Worm (Caenorhabditis elegans): ENCODE measurements around the gene F55C10.5.
"Not testable (repeated sequence)": the region's sequence is repeated elsewhere in the genome, so short reads cannot be mapped to it uniquely, and the experiment has no call there.

Gene F55C10.5

ce11 chrV:11395024-11395423 lies 12.1 kb downstream of the F55C10.5 start, which contains the start of gene K03B8.4:
Gene K03B8.4, minus strand, starts transcription at chrV:11395124.
- not testable (repeated sequence) for TF ChIP-seq egrh-3 (GFP tag; IDR thresholded peaks at IDR 0.05); ccch-3 (GFP tag; optimal IDR thresholded peaks at IDR 0.05); F22D6.2 (tag; optimal IDR thresholded peaks at IDR 0.05)

DNA sequence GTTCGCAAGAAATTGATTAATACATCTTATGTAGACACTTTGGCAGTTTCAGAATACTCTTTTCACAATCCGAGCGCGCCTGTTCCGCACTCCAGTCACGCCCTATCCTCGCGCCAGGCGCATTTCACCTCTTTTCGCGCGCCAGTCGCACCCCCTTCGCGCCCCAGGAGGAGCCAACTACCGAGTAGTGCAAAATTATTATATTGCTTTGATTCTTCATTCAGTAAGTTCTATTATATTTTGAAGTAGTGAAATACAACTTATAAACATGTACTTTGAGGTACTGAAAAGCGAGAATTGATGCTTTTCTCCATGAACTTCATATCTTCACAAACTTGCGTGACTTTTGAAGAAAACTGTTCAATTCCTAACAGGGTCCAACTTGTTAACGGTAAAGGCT lies 13.2 kb downstream of the F55C10.5 start, which contains the start of gene nas-18:
Gene nas-18 (plus strand): TSS at position 301 of the 400 bp plus-strand sequence.
- not testable (repeated sequence) for TF ChIP-seq F33H1.4 (GFP tag; IDR thresholded peaks at IDR 0.05); ztf-26 (tag; optimal IDR thresholded peaks at IDR 0.05); nhr-80 (tag; optimal IDR thresholded peaks at IDR 0.05)

- TF ChIP-seq ztf-28 (GFP tag; IDR thresholded peaks at IDR 0.05) (no peak), madf-6 (GFP tag; IDR thresholded peaks at IDR 0.05) (no peak), B0261.1 (tag; optimal IDR thresholded peaks at IDR 0.05) (no peak), K12H6.12 (tag; optimal IDR thresholded peaks at IDR 0.05) (no peak), gei-17 (GFP tag; optimal IDR thresholded peaks at IDR 0.05) (no peak), Y53G8AR.9 (GFP tag; conservative IDR thresholded peaks at IDR 0.05) (no peak), lin-40 (tag; optimal IDR thresholded peaks at IDR 0.05) (no peak), F22D6.2 (tag; optimal IDR thresholded peaks at IDR 0.05) (no peak)
Observed at ce11 chrV:11398616-11399015, 15.7 kb downstream of the F55C10.5 start, which contains the start of gene nas-17. Gene nas-17, plus strand, starts transcription at chrV:11398916.

- no peak for TF ChIP-seq Y79H2A.3 (GFP tag; conservative IDR thresholded peaks at IDR 0.05)
- no peak for TF ChIP-seq F33H1.4 (GFP tag; IDR thresholded peaks at IDR 0.05)
- TF ChIP-seq F37B4.10 (GFP tag; IDR thresholded peaks at IDR 0.05): no peak
- no peak for TF ChIP-seq F57C9.4 (tag; optimal IDR thresholded peaks at IDR 0.05)
- no peak for TF ChIP-seq mxl-1 (tag; optimal IDR thresholded peaks at IDR 0.05)
- TF ChIP-seq lin-26 (GFP tag; IDR thresholded peaks at IDR 0.05): no peak
- no peak for TF ChIP-seq dpff-1 (tag; optimal IDR thresholded peaks at IDR 0.05)
- no peak for TF ChIP-seq ztf-3 (GFP tag; optimal IDR thresholded peaks at IDR 0.05)
Observed at ce11 chrV:11402610-11403009, 19.7 kb downstream of the F55C10.5 start, which contains the start of gene nas-19. Gene nas-19, minus strand, starts transcription at chrV:11402710.

ce11 chrV:11403059-11403458 lies 20.2 kb downstream of the F55C10.5 start:
- TF ChIP-seq pha-4 (tag; optimal IDR thresholded peaks at IDR 0.05) (no peak), tlf-1 (GFP tag; optimal IDR thresholded peaks at IDR 0.05) (no peak), F33H1.4 (GFP tag; IDR thresholded peaks at IDR 0.05) (no peak), F37B4.10 (GFP tag; IDR thresholded peaks at IDR 0.05) (no peak), Y67H2A.10 (GFP tag; conservative IDR thresholded peaks at IDR 0.05) (no peak), xnd-1 (tag; optimal IDR thresholded peaks at IDR 0.05) (no peak), efl-1 (GFP tag; optimal IDR thresholded peaks at IDR 0.05) (no peak), nhr-80 (tag; optimal IDR thresholded peaks at IDR 0.05) (no peak), mcd-1 (GFP tag; IDR thresholded peaks at IDR 0.05) (no peak), ztf-22 (GFP tag; optimal IDR thresholded peaks at IDR 0.05) (no peak), ztf-25 (GFP tag; IDR thresholded peaks at IDR 0.05) (no peak), cebp-2 (GFP tag; IDR thresholded peaks at IDR 0.05) (no peak), ceh-79 (tag; optimal IDR thresholded peaks at IDR 0.05) (no peak), F49E8.2 (tag; optimal IDR thresholded peaks at IDR 0.05; ENCODE audit: insufficient read depth) (no peak), Y53F4B.3 (GFP tag; IDR thresholded peaks at IDR 0.05) (no peak), attf-6 (GFP tag; IDR thresholded peaks at IDR 0.05) (no peak), ceh-27 (GFP tag; optimal IDR thresholded peaks at IDR 0.05) (no peak), egrh-3 (GFP tag; IDR thresholded peaks at IDR 0.05) (no peak), zim-3 (tag; optimal IDR thresholded peaks at IDR 0.05) (no peak), Y53G8AR.9 (GFP tag; conservative IDR thresholded peaks at IDR 0.05) (no peak)

Data from whole organism, young adult.